Worm (Caenorhabditis elegans): ENCODE measurements around the gene ccf-1.

DNA sequence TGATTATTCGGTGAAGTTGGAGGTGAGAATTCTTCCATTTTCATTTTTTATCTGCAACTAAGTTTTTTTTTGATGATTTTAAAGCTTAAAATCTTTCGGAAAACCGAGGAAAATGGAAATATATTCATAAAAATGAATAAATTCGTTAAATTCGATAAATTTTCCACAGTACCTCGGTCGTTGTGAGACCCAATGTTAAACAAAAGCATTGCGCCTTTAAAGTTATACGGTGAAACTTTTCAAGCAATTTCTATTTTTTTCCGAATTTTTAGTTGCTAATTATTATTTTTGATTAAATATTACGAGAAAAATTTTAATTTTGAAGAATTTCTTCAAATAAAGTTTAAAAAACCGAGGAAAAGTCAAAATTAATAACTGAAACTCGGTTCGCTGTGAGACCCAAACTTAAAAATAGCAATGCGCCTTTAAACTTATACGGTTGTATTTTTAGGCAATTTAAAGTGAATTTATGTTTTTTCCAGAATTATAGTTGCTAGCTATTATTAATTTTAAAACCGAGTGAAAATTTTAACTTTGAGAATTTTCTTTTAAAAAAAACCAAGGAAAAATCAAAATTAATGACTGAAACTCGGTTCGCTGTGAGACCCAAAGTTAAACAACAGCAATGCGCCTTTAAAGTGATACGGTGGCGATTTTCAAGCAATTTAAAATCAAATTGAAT lies 50.7 kb downstream of the ccf-1 start, which contains the start of gene taf-12:
- TF ChIP-seq nhr-85 (tag): no peak
- no peak for TF ChIP-seq ama-1 (optimal IDR thresholded peaks at IDR 0.05)
- no peak for TF ChIP-seq aly-2 (tag; optimal IDR thresholded peaks at IDR 0.05)
- TF ChIP-seq fos-1 (tag; optimal IDR thresholded peaks at IDR 0.05): no peak
- no peak for TF ChIP-seq zag-1 (tag; optimal IDR thresholded peaks at IDR 0.05)
- TF ChIP-seq efl-3 (GFP tag; optimal IDR thresholded peaks at IDR 0.05): no peak
- no peak for TF ChIP-seq mdl-1 (tag; optimal IDR thresholded peaks at IDR 0.05)
- TF ChIP-seq nhr-77 (tag; optimal IDR thresholded peaks at IDR 0.05): no peak
- no peak for TF ChIP-seq mef-2 (tag; optimal IDR thresholded peaks at IDR 0.05)
- TF ChIP-seq grh-1 (GFP tag; IDR thresholded peaks at IDR 0.05): no peak

Data from whole organism, L1 larva.